Fruit fly (Drosophila melanogaster) whole organism, embryonic: Measurements from ENCODE around the gene Syx13.
A peak's percentile ranks its signal among the peaks of the same experiment; 100 is the strongest.

Experiments used
- Atf6 ChIP-seq: fragments of 200-800 bp; sonication (Bioruptor generic); IDR thresholded peaks from 2 replicates; pipeline ENCODE4 v1.3.6; 2022; ENCODE audit warnings: missing biosample characterization, missing genetic modification characterization
- CG11456 ChIP-seq: fragments of 200-800 bp; sonication (Bioruptor generic); IDR thresholded peaks from 3 replicates; pipeline ENCODE4 v1.3.6; 2022; ENCODE audit warnings: missing biosample characterization, missing genetic modification characterization
- CG11723 ChIP-seq: fragments of 200-800 bp; sonication (Bioruptor generic); optimal IDR thresholded peaks from 2 replicates; lab custom pipeline; 2017; ENCODE audit warnings: missing biosample characterization, mild to moderate bottlenecking, missing genetic modification characterization
- CG12659 ChIP-seq: fragments of 200-800 bp; sonication (Bioruptor generic); optimal IDR thresholded peaks from 3 replicates; lab custom pipeline; 2017; ENCODE audit warnings: mild to moderate bottlenecking, missing biosample characterization, missing genetic modification reagents, missing genetic modification characterization
- CG14710 ChIP-seq: fragments of 200-800 bp; sonication (Bioruptor generic); optimal IDR thresholded peaks from 3 replicates; lab custom pipeline; 2019; ENCODE audit warnings: missing biosample characterization, mild to moderate bottlenecking, missing genetic modification characterization, moderate library complexity
- CG17359 ChIP-seq: fragments of 200-800 bp; sonication (Bioruptor generic); optimal IDR thresholded peaks from 3 replicates; lab custom pipeline; 2018; ENCODE audit warnings: missing biosample characterization, mild to moderate bottlenecking, missing genetic modification characterization, moderate library complexity
- CG2712 ChIP-seq: fragments of 200-800 bp; optimal IDR thresholded peaks from 3 replicates; lab custom pipeline; 2019; ENCODE audit warnings: missing biosample characterization, mild to moderate bottlenecking, missing genetic modification characterization, moderate library complexity
- CG2875 ChIP-seq: fragments of 200-800 bp; sonication (Bioruptor generic); optimal IDR thresholded peaks from 2 replicates; lab custom pipeline; 2017; ENCODE audit warnings: missing biosample characterization, mild to moderate bottlenecking, missing genetic modification characterization, missing genetic modification reagents
- CG3847 ChIP-seq: fragments of 200-800 bp; sonication (Bioruptor generic); IDR thresholded peaks from 2 replicates; pipeline ENCODE4 v1.3.6; 2022; ENCODE audit warnings: missing biosample characterization, missing genetic modification characterization
- CG4617 ChIP-seq: fragments of 200-800 bp; sonication (Bioruptor generic); optimal IDR thresholded peaks from 3 replicates; lab custom pipeline; 2016; ENCODE audit warnings: missing biosample characterization, missing genetic modification characterization, borderline replicate concordance
- CG6175 ChIP-seq: fragments of 200-800 bp; sonication (Bioruptor generic); IDR thresholded peaks from 3 replicates; pipeline ENCODE4 v1.3.6; 2022; ENCODE audit warnings: missing biosample characterization, missing genetic modification characterization
- CG7372 ChIP-seq: fragments of 200-800 bp; sonication (Bioruptor generic); IDR thresholded peaks from 2 replicates; pipeline ENCODE4 v1.3.6; 2022; ENCODE audit warnings: missing biosample characterization, missing genetic modification characterization
- CG8290 ChIP-seq, 3 experiments: fragments of 200-800 bp; sonication (Bioruptor generic); optimal IDR thresholded peaks; 2 replicates each; lab custom pipeline; 2016 to 2019; ENCODE audit warnings: missing biosample characterization in 3 of 3, missing genetic modification characterization in 3 of 3, mild to moderate bottlenecking in 2 of 3, moderate library complexity in 1 of 3
- CG9727 ChIP-seq: fragments of 200-800 bp; sonication (Bioruptor generic); optimal IDR thresholded peaks from 3 replicates; lab custom pipeline; 2017; ENCODE audit warnings: missing biosample characterization, mild to moderate bottlenecking, missing genetic modification characterization
- Camta ChIP-seq: fragments of 200-800 bp; sonication (Bioruptor generic); optimal IDR thresholded peaks from 2 replicates; lab custom pipeline; 2016; ENCODE audit warnings: missing biosample characterization, missing genetic modification characterization
- Dip3 ChIP-seq: fragments of 200-800 bp; sonication (Bioruptor generic); optimal IDR thresholded peaks from 3 replicates; lab custom pipeline; 2016; ENCODE audit warnings: missing biosample characterization, missing genetic modification characterization
- E2f1 ChIP-seq: fragments of 200-800 bp; sonication (Bioruptor generic); IDR thresholded peaks from 2 replicates; pipeline ENCODE4 v1.3.6; 2022; ENCODE audit warnings: missing biosample characterization, missing genetic modification characterization
- HHEX ChIP-seq: fragments of 200-800 bp; sonication (Bioruptor generic); optimal IDR thresholded peaks from 3 replicates; lab custom pipeline; 2017; ENCODE audit warnings: missing biosample characterization, mild to moderate bottlenecking, missing genetic modification characterization, missing genetic modification reagents
- HLH54F ChIP-seq: fragments of 200-800 bp; sonication (Bioruptor generic); optimal IDR thresholded peaks from 3 replicates; lab custom pipeline; 2016; ENCODE audit warnings: missing biosample characterization, missing genetic modification characterization
- Hr51 ChIP-seq, 2 experiments: fragments of 200-800 bp; sonication (Bioruptor generic); optimal IDR thresholded peaks; 2 replicates in 1 of 2; 3 replicates in 1 of 2; lab custom pipeline; 2016 to 2018; ENCODE audit warnings: missing biosample characterization in 2 of 2, missing genetic modification characterization in 2 of 2, mild to moderate bottlenecking in 1 of 2, moderate library complexity in 1 of 2
- MESR4 ChIP-seq: fragments of 200-800 bp; sonication (Bioruptor generic); optimal IDR thresholded peaks from 2 replicates; lab custom pipeline; 2018; ENCODE audit warnings: missing biosample characterization, mild to moderate bottlenecking, missing genetic modification characterization, moderate library complexity
- MTF-1 ChIP-seq: fragments of 200-800 bp; sonication (Bioruptor generic); optimal IDR thresholded peaks from 2 replicates; lab custom pipeline; 2018; ENCODE audit warnings: missing biosample characterization, mild to moderate bottlenecking, missing genetic modification characterization, borderline replicate concordance
- Mad ChIP-seq: fragments of 200-800 bp; sonication (Bioruptor generic); optimal IDR thresholded peaks from 2 replicates; lab custom pipeline; 2016; ENCODE audit warnings: missing biosample characterization, missing genetic modification characterization
- Max ChIP-seq: fragments of 200-800 bp; sonication (Bioruptor generic); optimal IDR thresholded peaks from 2 replicates; lab custom pipeline; 2016; ENCODE audit warnings: missing biosample characterization, mild to moderate bottlenecking, missing genetic modification characterization
- Myb ChIP-seq: fragments of 200-800 bp; sonication (Bioruptor generic); optimal IDR thresholded peaks from 2 replicates; lab custom pipeline; 2016; ENCODE audit warnings: missing biosample characterization, missing genetic modification characterization
- NC2α ChIP-seq: fragments of 200-800 bp; sonication (Bioruptor generic); optimal IDR thresholded peaks from 2 replicates; lab custom pipeline; 2016; ENCODE audit warnings: missing biosample characterization, missing genetic modification characterization
- NfI ChIP-seq: fragments of 200-800 bp; sonication (Bioruptor generic); optimal IDR thresholded peaks from 3 replicates; lab custom pipeline; 2018; ENCODE audit warnings: missing biosample characterization, mild to moderate bottlenecking, missing genetic modification characterization, moderate library complexity
- Rfx ChIP-seq: fragments of 200-800 bp; sonication (Bioruptor generic); IDR thresholded peaks from 2 replicates; pipeline ENCODE4 v1.3.6; 2022; ENCODE audit warnings: missing biosample characterization, missing genetic modification characterization
- Rx ChIP-seq: fragments of 200-800 bp; sonication (Bioruptor generic); IDR thresholded peaks from 2 replicates; pipeline ENCODE4 v1.3.6; 2022; ENCODE audit warnings: missing biosample characterization, missing genetic modification characterization
- Sry-δ ChIP-seq: fragments of 200-800 bp; sonication (Bioruptor generic); optimal IDR thresholded peaks from 2 replicates; lab custom pipeline; 2016; ENCODE audit warnings: missing biosample characterization, missing genetic modification characterization
- Xrp1 ChIP-seq: fragments of 200-800 bp; sonication (Bioruptor generic); IDR thresholded peaks from 2 replicates; pipeline ENCODE4 v1.3.6; 2022; ENCODE audit warnings: missing biosample characterization, missing genetic modification characterization
- YL-1 ChIP-seq: fragments of 200-800 bp; sonication (Bioruptor generic); optimal IDR thresholded peaks from 3 replicates; lab custom pipeline; 2017; ENCODE audit warnings: missing biosample characterization, mild to moderate bottlenecking, missing genetic modification characterization
- bbx ChIP-seq: fragments of 200-800 bp; sonication (Bioruptor generic); IDR thresholded peaks from 2 replicates; pipeline ENCODE4 v1.3.6; 2022; ENCODE audit warnings: missing biosample characterization, missing genetic modification characterization; ENCODE audit not compliant: partially characterized antibody
- gem ChIP-seq: fragments of 200-800 bp; sonication (Bioruptor generic); optimal IDR thresholded peaks from 2 replicates; lab custom pipeline; 2019; ENCODE audit warnings: missing biosample characterization, mild to moderate bottlenecking, missing genetic modification characterization, moderate library complexity
- gfzf ChIP-seq: fragments of 200-800 bp; sonication (Bioruptor generic); optimal IDR thresholded peaks from 2 replicates; lab custom pipeline; 2016; ENCODE audit warnings: missing biosample characterization, mild to moderate bottlenecking, missing genetic modification characterization, moderate library complexity
- hb ChIP-seq: fragments of 200-800 bp; sonication (Bioruptor generic); IDR thresholded peaks from 3 replicates; pipeline ENCODE4 v1.3.6; 2022; ENCODE audit warnings: missing biosample characterization, missing genetic modification characterization; ENCODE audit not compliant: partially characterized antibody
- mld ChIP-seq: fragments of 200-800 bp; sonication (Bioruptor generic); IDR thresholded peaks from 3 replicates; pipeline ENCODE4 v1.3.6; 2022; ENCODE audit warnings: missing biosample characterization, missing genetic modification characterization; ENCODE audit not compliant: partially characterized antibody
- nom ChIP-seq: fragments of 200-800 bp; sonication (Bioruptor generic); optimal IDR thresholded peaks from 2 replicates; lab custom pipeline; 2017; ENCODE audit warnings: missing biosample characterization, missing genetic modification characterization, mild to moderate bottlenecking, moderate library complexity, missing genetic modification reagents
- oc ChIP-seq: fragments of 200-800 bp; sonication (Bioruptor generic); optimal IDR thresholded peaks from 2 replicates; lab custom pipeline; 2018; ENCODE audit warnings: missing biosample characterization, mild to moderate bottlenecking, missing genetic modification characterization, moderate library complexity
- pfk ChIP-seq: fragments of 200-800 bp; sonication (Bioruptor generic); optimal IDR thresholded peaks from 2 replicates; lab custom pipeline; 2018; ENCODE audit warnings: missing biosample characterization, mild to moderate bottlenecking, missing genetic modification characterization, moderate library complexity
- sens ChIP-seq: fragments of 200-800 bp; sonication (Bioruptor generic); peaks from one replicate; lab custom pipeline; 2016; ENCODE audit warnings: missing biosample characterization, missing genetic modification characterization
- slp2 ChIP-seq: fragments of 200-800 bp; sonication (Bioruptor generic); optimal IDR thresholded peaks from 2 replicates; lab custom pipeline; 2016; ENCODE audit warnings: missing biosample characterization, missing genetic modification characterization
- so ChIP-seq: fragments of 200-800 bp; sonication (Bioruptor generic); IDR thresholded peaks from 3 replicates; pipeline ENCODE4 v1.3.6; 2022; ENCODE audit warnings: missing biosample characterization, missing genetic modification characterization
- sqz ChIP-seq: fragments of 200-800 bp; sonication (Bioruptor generic); optimal IDR thresholded peaks from 3 replicates; lab custom pipeline; 2018; ENCODE audit warnings: missing biosample characterization, mild to moderate bottlenecking, missing genetic modification characterization
- sr ChIP-seq: fragments of 200-800 bp; sonication (Bioruptor generic); IDR thresholded peaks from 3 replicates; pipeline ENCODE4 v1.3.6; 2022; ENCODE audit warnings: missing biosample characterization, missing genetic modification characterization
- unc-4 ChIP-seq: fragments of 200-800 bp; sonication (Bioruptor generic); IDR thresholded peaks from 2 replicates; pipeline ENCODE4 v1.3.6; 2022; ENCODE audit warnings: missing biosample characterization, missing genetic modification characterization; ENCODE audit not compliant: partially characterized antibody
- vnd ChIP-seq: fragments of 200-800 bp; sonication (Bioruptor generic); IDR thresholded peaks from 3 replicates; pipeline ENCODE4 v1.3.6; 2022; ENCODE audit warnings: missing biosample characterization, missing genetic modification characterization; ENCODE audit not compliant: partially characterized antibody

Gene Syx13

DNA sequence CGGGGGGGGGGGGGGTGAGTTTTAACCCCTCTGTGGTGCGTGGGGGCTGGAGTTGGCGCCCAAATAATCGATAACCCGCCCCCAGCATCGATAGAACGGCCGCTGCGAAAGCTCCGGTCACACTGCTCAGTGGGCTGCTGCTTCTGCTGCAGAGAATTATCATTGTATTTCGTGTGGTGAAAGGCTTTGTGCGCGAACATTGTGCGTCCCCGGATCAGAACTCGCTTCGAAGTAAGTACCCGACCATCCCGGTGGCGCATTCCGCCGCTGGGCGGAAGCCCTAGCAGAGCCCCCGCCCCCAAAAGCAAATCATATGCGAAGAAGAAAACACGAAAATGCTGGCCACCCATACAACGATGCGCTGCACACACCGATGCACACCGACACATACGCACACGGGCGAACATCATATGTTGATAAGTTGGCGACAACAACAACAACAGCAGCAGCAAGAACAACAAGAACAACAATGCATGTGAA is at the start of gene Syx13 (continued):
- TF ChIP-seq Sry-δ = peak; percentile 61
- TF ChIP-seq Mad (GFP tag; lab: Kevin White, UChicago) = peak; percentile 17
- peak; percentile 78 for TF ChIP-seq unc-4 (GFP tag; lab: Robert Waterston, UW)
- peak; percentile 92 for TF ChIP-seq MESR4
- TF ChIP-seq gem (tag; lab: Kevin White, UChicago) = no peak
- peak; percentile 26 for TF ChIP-seq nom (GFP tag; lab: Kevin White, UChicago)
- TF ChIP-seq sens = peak; percentile 25
- peak; percentile 63; the same call in 2 of the 3 replicates for TF ChIP-seq mld
- TF ChIP-seq CG14710 (tag; lab: Kevin White, UChicago) = peak; percentile 44
- TF ChIP-seq Max (GFP tag; lab: Kevin White, UChicago) = no peak
- peak; percentile 40; the same call in 1 of the 2 replicates for TF ChIP-seq CG3847 (GFP tag; lab: Robert Waterston, UW)
- TF ChIP-seq oc (tag; lab: Kevin White, UChicago) = peak; percentile 26
- peak; percentile 95 for TF ChIP-seq YL-1 (GFP tag; lab: Kevin White, UChicago)
- no peak for TF ChIP-seq Hr51 (GFP tag; optimal IDR thresholded peaks at IDR 0.05; lab: Kevin White, UChicago)
- TF ChIP-seq CG9727 = peak; percentile 36
- no peak for TF ChIP-seq NC2α (GFP tag; lab: Kevin White, UChicago)
- peak; percentile 1 for TF ChIP-seq HHEX (GFP tag; lab: Kevin White, UChicago)
- TF ChIP-seq CG7372 = no peak

DNA sequence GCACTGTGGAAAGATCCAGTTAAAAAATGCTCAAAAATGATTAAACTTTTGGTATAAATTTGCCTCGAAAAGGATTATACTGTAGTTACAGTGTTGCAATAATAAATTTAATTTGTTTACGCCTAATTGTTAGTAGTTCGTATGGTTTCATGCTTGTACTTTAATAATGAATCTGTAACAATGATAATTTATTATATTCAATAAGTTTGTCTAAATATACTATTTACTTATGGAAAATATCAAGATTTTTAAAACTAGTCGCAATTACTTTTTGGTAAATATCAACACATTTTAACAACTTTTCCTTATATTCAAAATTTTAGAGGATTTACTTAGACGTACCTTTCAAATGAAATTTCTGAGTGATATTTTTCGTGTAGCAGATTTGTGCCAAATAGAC is 49.4 kb upstream of the Syx13 start, which contains the start of gene CG11262:
Gene CG11262, plus strand, starts transcription at position 301 of the 400 bp plus-strand sequence.
- TF ChIP-seq sr (GFP tag; lab: Robert Waterston, UW) (no peak), mld (no peak), CG6175 (GFP tag; lab: Robert Waterston, UW) (no peak), MTF-1 (GFP tag; lab: Kevin White, UChicago) (no peak), pfk (GFP tag; lab: Kevin White, UChicago) (no peak), bbx (GFP tag; lab: Robert Waterston, UW) (no peak), Rx (no peak), vnd (GFP tag; lab: Robert Waterston, UW) (no peak)

DNA sequence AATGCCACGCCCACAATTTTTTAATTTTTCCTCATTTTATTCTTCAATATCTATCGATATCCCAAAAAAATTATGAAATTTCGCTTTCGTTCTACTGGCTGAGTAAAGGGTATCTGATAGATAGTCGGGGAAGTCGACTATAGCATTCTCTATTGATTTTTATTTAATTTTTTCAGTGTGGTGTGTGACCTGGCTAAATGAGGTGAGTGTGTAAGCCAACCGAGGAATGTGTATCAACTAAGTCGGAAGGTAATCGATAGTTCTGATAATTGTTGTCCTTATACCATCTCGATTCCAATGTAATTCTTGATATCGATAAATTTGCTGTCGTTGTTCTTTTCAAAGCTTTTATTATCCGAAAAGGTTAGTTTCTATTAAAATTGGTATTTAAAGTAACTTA is 37.7 kb upstream of the Syx13 start, which contains the start of gene CG11263:
Gene CG11263, plus strand, starts transcription at position 328 of the 400 bp plus-strand sequence.
- TF ChIP-seq CG11456 (0 out of 3 replicates have a peak, but pooled peaks have one; percentile 60), CG11723 (GFP tag; lab: Kevin White, UChicago) (no peak), HLH54F (GFP tag; lab: Kevin White, UChicago) (peak; percentile 64), Xrp1 (GFP tag; lab: Robert Waterston, UW) (peak; percentile 60; the same call in 1 of the 2 replicates), Dip3 (GFP tag; lab: Kevin White, UChicago) (peak; percentile 56), CG8290 (GFP tag; optimal IDR thresholded peaks at IDR 0.05; lab: Kevin White, UChicago) (peak; percentile 73), CG8290 (tag; optimal IDR thresholded peaks at IDR 0.05; lab: Kevin White, UChicago) (peak; percentile 21 to 80), Atf6 (GFP tag; lab: Robert Waterston, UW) (no peak), hb (GFP tag; lab: Robert Waterston, UW) (peak; percentile 83), Rfx (peak; percentile 71), nom (GFP tag; lab: Kevin White, UChicago) (no peak), CG4617 (GFP tag; lab: Kevin White, UChicago) (peak; percentile 20), sqz (GFP tag; lab: Kevin White, UChicago) (no peak), CG2875 (GFP tag; lab: Kevin White, UChicago) (no peak), Myb (GFP tag; lab: Kevin White, UChicago) (peak; percentile 79), slp2 (GFP tag; lab: Kevin White, UChicago) (peak; percentile 62), NfI (GFP tag; lab: Kevin White, UChicago) (peak; percentile 34), sens (peak; percentile 88), CG17359 (peak; percentile 40), Camta (GFP tag; lab: Kevin White, UChicago) (peak; percentile 33), E2f1 (GFP tag; lab: Robert Waterston, UW) (peak; percentile 50), gfzf (GFP tag; lab: Kevin White, UChicago) (peak; percentile 53), CG12659 (peak; percentile 43), CG2712 (tag; lab: Kevin White, UChicago) (peak; percentile 47), so (no peak)
